In genomic region chr3L:4269920-4270319, dm6 we compare ENCODE assay signal across 1 fruit fly cellular context.
TF ChIP-seq lines count a peak whose summit lies in the region.

No protein-coding gene starts in this region.

TF ChIP-seq in whole organism, embryonic, 481 proteins besides CTCF, POLR2A, EP300 and RAD21 (continued from another document and continues in another):
- TF ChIP-seq Atf-2 (GFP tag; optimal IDR thresholded peaks at IDR 0.05; lab: Kevin White, UChicago) (no peak), Hand (GFP tag; optimal IDR thresholded peaks at IDR 0.05; lab: Kevin White, UChicago) (peak; percentile 35), Stat92E (GFP tag; optimal IDR thresholded peaks at IDR 0.05; lab: Kevin White, UChicago) (peak in 1 of 3 experiments; percentile 28), CG3838 (GFP tag; optimal IDR thresholded peaks at IDR 0.05; lab: Kevin White, UChicago) (no peak), CG34422 (GFP tag; IDR thresholded peaks at IDR 0.05; lab: Robert Waterston, UW) (peak; percentile 54; the same call in 1 of the 3 replicates), CG9932 (GFP tag; IDR thresholded peaks at IDR 0.05; lab: Robert Waterston, UW) (no peak; the same call in 1 of the 2 replicates), jigr1 (GFP tag; IDR thresholded peaks at IDR 0.05; lab: Robert Waterston, UW) (peak; percentile 43; the same call in 1 of the 3 replicates), CG17186 (GFP tag; optimal IDR thresholded peaks at IDR 0.05; lab: Kevin White, UChicago) (no peak), CG6854 (GFP tag; optimal IDR thresholded peaks at IDR 0.05; lab: Kevin White, UChicago) (peak; percentile 59), sc (optimal IDR thresholded peaks at IDR 0.05; lab: Kevin White, UChicago) (no peak), sc (GFP tag; optimal IDR thresholded peaks at IDR 0.05; lab: Kevin White, UChicago) (peak; percentile 44), twi (tag; optimal IDR thresholded peaks at IDR 0.05; lab: Kevin White, UChicago) (peak; percentile 50), onecut (GFP tag; IDR thresholded peaks at IDR 0.05; lab: Robert Waterston, UW) (no peak), CG7556 (GFP tag; optimal IDR thresholded peaks at IDR 0.05; lab: Kevin White, UChicago) (peak; percentile 78), pb (GFP tag; optimal IDR thresholded peaks at IDR 0.05; lab: Kevin White, UChicago) (no peak), Dip2 (GFP tag; IDR thresholded peaks at IDR 0.05; lab: Robert Waterston, UW) (no peak), her (GFP tag; optimal IDR thresholded peaks at IDR 0.05; lab: Kevin White, UChicago) (no peak), row (GFP tag; IDR thresholded peaks at IDR 0.05; lab: Robert Waterston, UW) (peak; percentile 71), unc-4 (GFP tag; IDR thresholded peaks at IDR 0.05; lab: Robert Waterston, UW; ENCODE audit: partially characterized antibody) (no peak), CG13287 (GFP tag; IDR thresholded peaks at IDR 0.05; lab: Robert Waterston, UW; ENCODE audit: partially characterized antibody) (no peak), CG17328 (GFP tag; IDR thresholded peaks at IDR 0.05; lab: Robert Waterston, UW) (peak; percentile 31; the same call in 1 of the 2 replicates), Oli (tag; optimal IDR thresholded peaks at IDR 0.05; lab: Kevin White, UChicago) (peak; percentile 83), chif (GFP tag; optimal IDR thresholded peaks at IDR 0.05; lab: Kevin White, UChicago) (no peak), lov (optimal IDR thresholded peaks at IDR 0.05; lab: Kevin White, UChicago) (no peak), lov (GFP tag; IDR thresholded peaks at IDR 0.05; lab: Robert Waterston, UW) (no peak), Bdp1 (GFP tag; optimal IDR thresholded peaks at IDR 0.05; lab: Kevin White, UChicago) (no peak), nmo (GFP tag; optimal IDR thresholded peaks at IDR 0.05; lab: Kevin White, UChicago) (peak; percentile 81), dm (GFP tag; optimal IDR thresholded peaks at IDR 0.05; lab: Kevin White, UChicago) (no peak), CG4282 (GFP tag; optimal IDR thresholded peaks at IDR 0.05; lab: Kevin White, UChicago) (no peak), salm (tag; optimal IDR thresholded peaks at IDR 0.05; lab: Kevin White, UChicago) (peak; percentile 62), Max (GFP tag; optimal IDR thresholded peaks at IDR 0.05; lab: Kevin White, UChicago) (peak; percentile 40), Neu2 (GFP tag; optimal IDR thresholded peaks at IDR 0.05; lab: Kevin White, UChicago; ENCODE audit: borderline replicate concordance) (no peak), CG5245 (GFP tag; optimal IDR thresholded peaks at IDR 0.05; lab: Kevin White, UChicago) (peak; percentile 34), pum (GFP tag; optimal IDR thresholded peaks at IDR 0.05; lab: Kevin White, UChicago) (no peak), CG15011 (GFP tag; optimal IDR thresholded peaks at IDR 0.05; lab: Kevin White, UChicago) (peak; percentile 42), gcm (GFP tag; optimal IDR thresholded peaks at IDR 0.05; lab: Kevin White, UChicago) (peak; percentile 72), CG17385 (GFP tag; optimal IDR thresholded peaks at IDR 0.05; lab: Kevin White, UChicago) (peak; percentile 75), CG1024 (GFP tag; IDR thresholded peaks at IDR 0.05; lab: Robert Waterston, UW) (no peak), ase (GFP tag; IDR thresholded peaks at IDR 0.05; lab: Robert Waterston, UW) (peak; percentile 37; the same call in 1 of the 3 replicates), Lim3 (GFP tag; IDR thresholded peaks at IDR 0.05; lab: Robert Waterston, UW) (no peak), CG7372 (GFP tag; IDR thresholded peaks at IDR 0.05; lab: Robert Waterston, UW) (peak; percentile 47; the same call in 1 of the 2 replicates), CG34376 (GFP tag; optimal IDR thresholded peaks at IDR 0.05; lab: Kevin White, UChicago) (no peak), HLH4C (GFP tag; IDR thresholded peaks at IDR 0.05; lab: Robert Waterston, UW; ENCODE audit: partially characterized antibody) (no peak), fru (optimal IDR thresholded peaks at IDR 0.05; lab: Kevin White, UChicago) (no peak), CG17612 (GFP tag; IDR thresholded peaks at IDR 0.05; lab: Robert Waterston, UW) (no peak), CG30431 (GFP tag; optimal IDR thresholded peaks at IDR 0.05; lab: Kevin White, UChicago) (peak; percentile 23), CG18599 (GFP tag; optimal IDR thresholded peaks at IDR 0.05; lab: Kevin White, UChicago) (peak; percentile 80), tio (GFP tag; optimal IDR thresholded peaks at IDR 0.05; lab: Kevin White, UChicago) (peak; percentile 27), CG10321 (GFP tag; IDR thresholded peaks at IDR 0.05; lab: Robert Waterston, UW) (0 out of 2 replicates have a peak, but pooled peaks have one; percentile 17), bbx (GFP tag; IDR thresholded peaks at IDR 0.05; lab: Robert Waterston, UW; ENCODE audit: partially characterized antibody) (no peak), Ptx1 (GFP tag; IDR thresholded peaks at IDR 0.05; lab: Robert Waterston, UW) (peak; percentile 79), H15 (GFP tag; IDR thresholded peaks at IDR 0.05; lab: Robert Waterston, UW) (peak; percentile 42; the same call in 1 of the 3 replicates), CG12942 (GFP tag; optimal IDR thresholded peaks at IDR 0.05; lab: Kevin White, UChicago) (peak; percentile 16), NK7.1 (GFP tag; optimal IDR thresholded peaks at IDR 0.05; lab: Kevin White, UChicago) (no peak), CG9876 (GFP tag; optimal IDR thresholded peaks at IDR 0.05; lab: Kevin White, UChicago) (no peak), Side (GFP tag; optimal IDR thresholded peaks at IDR 0.05; lab: Kevin White, UChicago) (no peak), CG4730 (GFP tag; IDR thresholded peaks at IDR 0.05; lab: Robert Waterston, UW) (peak; percentile 30; the same call in 1 of the 2 replicates), C15 (GFP tag; IDR thresholded peaks at IDR 0.05; lab: Robert Waterston, UW) (peak; percentile 15; the same call in 1 of the 3 replicates), knrl (GFP tag; IDR thresholded peaks at IDR 0.05; lab: Robert Waterston, UW; ENCODE audit: partially characterized antibody) (no peak), unpg (GFP tag; optimal IDR thresholded peaks at IDR 0.05; lab: Kevin White, UChicago) (peak; percentile 81), kay (GFP tag; optimal IDR thresholded peaks at IDR 0.05; lab: Kevin White, UChicago) (no peak), CG13894 (tag; optimal IDR thresholded peaks at IDR 0.05; lab: Kevin White, UChicago) (no peak), CG9437 (GFP tag; optimal IDR thresholded peaks at IDR 0.05; lab: Kevin White, UChicago) (peak; percentile 52), CG30403 (GFP tag; optimal IDR thresholded peaks at IDR 0.05; lab: Kevin White, UChicago) (peak; percentile 65), CG6654 (GFP tag; optimal IDR thresholded peaks at IDR 0.05; lab: Kevin White, UChicago) (no peak), Deaf1 (tag; optimal IDR thresholded peaks at IDR 0.05; lab: Kevin White, UChicago) (no peak), ara (GFP tag; IDR thresholded peaks at IDR 0.05; lab: Robert Waterston, UW) (peak; percentile 75), PHDP (tag; optimal IDR thresholded peaks at IDR 0.05; lab: Kevin White, UChicago) (peak; percentile 83), CG7987 (GFP tag; optimal IDR thresholded peaks at IDR 0.05; lab: Kevin White, UChicago) (no peak), kni (GFP tag; optimal IDR thresholded peaks at IDR 0.05; lab: Kevin White, UChicago) (peak; percentile 63), Adf1 (GFP tag; IDR thresholded peaks at IDR 0.05; lab: Robert Waterston, UW) (no peak), CG10959 (GFP tag; IDR thresholded peaks at IDR 0.05; lab: Robert Waterston, UW) (peak; percentile 34; the same call in 1 of the 2 replicates), CG8388 (GFP tag; optimal IDR thresholded peaks at IDR 0.05; lab: Kevin White, UChicago) (peak; percentile 69), toy (GFP tag; IDR thresholded peaks at IDR 0.05; lab: Robert Waterston, UW) (no peak), mirr (GFP tag; optimal IDR thresholded peaks at IDR 0.05; lab: Kevin White, UChicago) (no peak), croc (GFP tag; conservative IDR thresholded peaks at IDR 0.05; lab: Robert Waterston, UW) (peak; percentile 60), vfl (GFP tag; optimal IDR thresholded peaks at IDR 0.05; lab: Kevin White, UChicago) (no peak), CG12155 (GFP tag; optimal IDR thresholded peaks at IDR 0.05; lab: Kevin White, UChicago) (no peak), Hr51 (GFP tag; optimal IDR thresholded peaks at IDR 0.05; lab: Kevin White, UChicago) (peak in 1 of 2 experiments; percentile 84), CG17802 (tag; optimal IDR thresholded peaks at IDR 0.05; lab: Kevin White, UChicago) (no peak), CG15269 (tag; optimal IDR thresholded peaks at IDR 0.05; lab: Kevin White, UChicago) (peak; percentile 84), CG7786 (GFP tag; optimal IDR thresholded peaks at IDR 0.05; lab: Kevin White, UChicago) (no peak), Bteb2 (GFP tag; optimal IDR thresholded peaks at IDR 0.05; lab: Kevin White, UChicago) (no peak), CG16813 (GFP tag; IDR thresholded peaks at IDR 0.05; lab: Robert Waterston, UW; ENCODE audit: partially characterized antibody) (no peak), ash1 (GFP tag; optimal IDR thresholded peaks at IDR 0.05; lab: Kevin White, UChicago) (no peak), Spps (tag; optimal IDR thresholded peaks at IDR 0.05; lab: Kevin White, UChicago) (peak; percentile 52), CG3407 (GFP tag; optimal IDR thresholded peaks at IDR 0.05; lab: Kevin White, UChicago) (peak; percentile 53), ranshi (GFP tag; IDR thresholded peaks at IDR 0.05; lab: Robert Waterston, UW) (peak; percentile 51; the same call in 1 of the 2 replicates), CG3726 (GFP tag; IDR thresholded peaks at IDR 0.05; lab: Robert Waterston, UW) (no peak), Doc3 (GFP tag; IDR thresholded peaks at IDR 0.05; lab: Robert Waterston, UW; ENCODE audit: partially characterized antibody) (no peak), gt (GFP tag; IDR thresholded peaks at IDR 0.05; lab: Robert Waterston, UW) (0 out of 2 replicates have a peak, but pooled peaks have one; percentile 7), Myb (GFP tag; optimal IDR thresholded peaks at IDR 0.05; lab: Kevin White, UChicago) (no peak), CG8924 (tag; optimal IDR thresholded peaks at IDR 0.05; lab: Kevin White, UChicago) (peak; percentile 81), CG9797 (GFP tag; optimal IDR thresholded peaks at IDR 0.05; lab: Kevin White, UChicago) (no peak), CG9817 (tag; optimal IDR thresholded peaks at IDR 0.05; lab: Kevin White, UChicago) (peak; percentile 45), sima (GFP tag; optimal IDR thresholded peaks at IDR 0.05; lab: Kevin White, UChicago) (no peak), CG15514 (GFP tag; optimal IDR thresholded peaks at IDR 0.05; lab: Kevin White, UChicago) (peak; percentile 20), CG6175 (GFP tag; IDR thresholded peaks at IDR 0.05; lab: Robert Waterston, UW) (no peak), ken (GFP tag; IDR thresholded peaks at IDR 0.05; lab: Robert Waterston, UW) (no peak), org-1 (GFP tag; optimal IDR thresholded peaks at IDR 0.05; lab: Kevin White, UChicago) (peak; percentile 71), CG11247 (GFP tag; IDR thresholded peaks at IDR 0.05; lab: Robert Waterston, UW) (no peak), Pdp1 (GFP tag; optimal IDR thresholded peaks at IDR 0.05; lab: Kevin White, UChicago) (peak in 1 of 2 experiments; percentile 14), Fer2 (tag; optimal IDR thresholded peaks at IDR 0.05; lab: Kevin White, UChicago) (peak; percentile 16), CG12219 (GFP tag; optimal IDR thresholded peaks at IDR 0.05; lab: Kevin White, UChicago) (peak; percentile 60), insv (GFP tag; optimal IDR thresholded peaks at IDR 0.05; lab: Kevin White, UChicago) (no peak), ind (GFP tag; optimal IDR thresholded peaks at IDR 0.05; lab: Kevin White, UChicago) (peak; percentile 60), chinmo (GFP tag; IDR thresholded peaks at IDR 0.05; lab: Robert Waterston, UW; ENCODE audit: partially characterized antibody) (no peak), lilli (GFP tag; optimal IDR thresholded peaks at IDR 0.05; lab: Kevin White, UChicago) (no peak), CG14050 (GFP tag; IDR thresholded peaks at IDR 0.05; lab: Robert Waterston, UW) (no peak), abd-A (tag; optimal IDR thresholded peaks at IDR 0.05; lab: Kevin White, UChicago) (no peak), peb (GFP tag; IDR thresholded peaks at IDR 0.05; lab: Robert Waterston, UW) (peak; percentile 7; the same call in 1 of the 2 replicates), CG10654 (GFP tag; optimal IDR thresholded peaks at IDR 0.05; lab: Kevin White, UChicago) (peak; percentile 50), fu2 (GFP tag; optimal IDR thresholded peaks at IDR 0.05; lab: Kevin White, UChicago) (no peak), CG1233 (GFP tag; optimal IDR thresholded peaks at IDR 0.05; lab: Kevin White, UChicago) (peak; percentile 76), CG30020 (tag; optimal IDR thresholded peaks at IDR 0.05; lab: Kevin White, UChicago) (peak; percentile 29), CG14710 (tag; optimal IDR thresholded peaks at IDR 0.05; lab: Kevin White, UChicago) (peak; percentile 73), lab (GFP tag; optimal IDR thresholded peaks at IDR 0.05; lab: Kevin White, UChicago) (peak; percentile 77), gce (GFP tag; IDR thresholded peaks at IDR 0.05; lab: Robert Waterston, UW) (peak; percentile 61; the same call in 1 of the 3 replicates), CG10209 (GFP tag; optimal IDR thresholded peaks at IDR 0.05; lab: Kevin White, UChicago) (peak; percentile 66), so (GFP tag; IDR thresholded peaks at IDR 0.05; lab: Robert Waterston, UW) (peak; percentile 59; the same call in 2 of the 3 replicates), CG10267 (tag; optimal IDR thresholded peaks at IDR 0.05; lab: Kevin White, UChicago) (peak; percentile 76), CG7745 (tag; optimal IDR thresholded peaks at IDR 0.05; lab: Kevin White, UChicago) (no peak), disco-r (GFP tag; optimal IDR thresholded peaks at IDR 0.05; lab: Kevin White, UChicago) (no peak), yki (optimal IDR thresholded peaks at IDR 0.05; lab: Kevin White, UChicago) (no peak), CG10366 (GFP tag; IDR thresholded peaks at IDR 0.05; lab: Robert Waterston, UW) (peak; percentile 52), Xbp1 (GFP tag; optimal IDR thresholded peaks at IDR 0.05; lab: Kevin White, UChicago) (peak; percentile 54), trh (GFP tag; optimal IDR thresholded peaks at IDR 0.05; lab: Kevin White, UChicago) (no peak), Atf6 (GFP tag; IDR thresholded peaks at IDR 0.05; lab: Robert Waterston, UW) (peak; percentile 51; the same call in 1 of the 2 replicates), CG3281 (GFP tag; optimal IDR thresholded peaks at IDR 0.05; lab: Kevin White, UChicago) (peak; percentile 75), sqz (GFP tag; optimal IDR thresholded peaks at IDR 0.05; lab: Kevin White, UChicago) (peak; percentile 44), CG33213 (GFP tag; optimal IDR thresholded peaks at IDR 0.05; lab: Kevin White, UChicago) (no peak)
